Fruit fly (Drosophila melanogaster): ENCODE measurements around the gene His4r.
A peak's percentile ranks its signal among the peaks of the same experiment; 100 is the strongest.

Gene His4r

dm6 chr3R:14652301-14652880 is 26.8 kb downstream of the His4r start (continued):
- no peak for TF ChIP-seq CG17328 (GFP tag; IDR thresholded peaks at IDR 0.05)
- no peak for TF ChIP-seq tup (GFP tag; optimal IDR thresholded peaks at IDR 0.05)
- peak; percentile 13 for TF ChIP-seq Deaf1 (tag; optimal IDR thresholded peaks at IDR 0.05)
- no peak for TF ChIP-seq ttk (GFP tag; IDR thresholded peaks at IDR 0.05)
- TF ChIP-seq cad (GFP tag; optimal IDR thresholded peaks at IDR 0.05): peak; percentile 22
- TF ChIP-seq ems (GFP tag; optimal IDR thresholded peaks at IDR 0.05): no peak
- no peak for TF ChIP-seq ATbp (GFP tag; optimal IDR thresholded peaks at IDR 0.05)
- 0 out of 4 replicates have a peak, but pooled peaks have one; percentile 15 for TF ChIP-seq chinmo (GFP tag; IDR thresholded peaks at IDR 0.05; ENCODE audit: partially characterized antibody)
- no peak for TF ChIP-seq Dip3 (GFP tag; optimal IDR thresholded peaks at IDR 0.05)
- no peak for TF ChIP-seq schlank (tag; optimal IDR thresholded peaks at IDR 0.05)
- no peak for TF ChIP-seq Scr (GFP tag; IDR thresholded peaks at IDR 0.05; ENCODE audit: partially characterized antibody)
- no peak for TF ChIP-seq Dll (GFP tag; IDR thresholded peaks at IDR 0.05; ENCODE audit: partially characterized antibody)
- TF ChIP-seq CG6765 (GFP tag; optimal IDR thresholded peaks at IDR 0.05): no peak
- TF ChIP-seq Mad (GFP tag; optimal IDR thresholded peaks at IDR 0.05): no peak
- no peak for TF ChIP-seq lilli (GFP tag; optimal IDR thresholded peaks at IDR 0.05)
- TF ChIP-seq CG2678 (tag; optimal IDR thresholded peaks at IDR 0.05): no peak
- no peak for TF ChIP-seq z (GFP tag; IDR thresholded peaks at IDR 0.05)
- TF ChIP-seq Chrac-16 (GFP tag; optimal IDR thresholded peaks at IDR 0.05): no peak
- no peak for TF ChIP-seq wdn (GFP tag; IDR thresholded peaks at IDR 0.05)
- TF ChIP-seq Drgx (GFP tag; IDR thresholded peaks at IDR 0.05): no peak
- TF ChIP-seq Dip2 (GFP tag; IDR thresholded peaks at IDR 0.05): no peak
- no peak for TF ChIP-seq Neu2 (GFP tag; optimal IDR thresholded peaks at IDR 0.05; ENCODE audit: borderline replicate concordance)
- no peak for TF ChIP-seq Adf1 (GFP tag; IDR thresholded peaks at IDR 0.05)
- TF ChIP-seq Eip74EF (GFP tag; optimal IDR thresholded peaks at IDR 0.05): no peak
- no peak for TF ChIP-seq CG31388 (GFP tag; optimal IDR thresholded peaks at IDR 0.05)
- no peak for TF ChIP-seq Mes4 (GFP tag; optimal IDR thresholded peaks at IDR 0.05)
- TF ChIP-seq Myb (GFP tag; optimal IDR thresholded peaks at IDR 0.05): no peak
- TF ChIP-seq pita (GFP tag; optimal IDR thresholded peaks at IDR 0.05): no peak
- no peak for TF ChIP-seq tgo (GFP tag; IDR thresholded peaks at IDR 0.05)
- peak; percentile 0 for TF ChIP-seq bigmax (GFP tag; optimal IDR thresholded peaks at IDR 0.05)
- TF ChIP-seq sr (GFP tag; IDR thresholded peaks at IDR 0.05): no peak
- no peak for TF ChIP-seq Fer3 (tag; optimal IDR thresholded peaks at IDR 0.05)
- peak; percentile 50; the same call in 1 of the 2 replicates for TF ChIP-seq Atf6 (GFP tag; IDR thresholded peaks at IDR 0.05)
- no peak for TF ChIP-seq CG14441 (GFP tag; IDR thresholded peaks at IDR 0.05)
- peak; percentile 54 for TF ChIP-seq zen (tag; optimal IDR thresholded peaks at IDR 0.05)
- TF ChIP-seq cg (GFP tag; optimal IDR thresholded peaks at IDR 0.05): no peak
- no peak for TF ChIP-seq CG16815 (GFP tag; optimal IDR thresholded peaks at IDR 0.05)
- TF ChIP-seq gfzf (GFP tag; optimal IDR thresholded peaks at IDR 0.05): no peak
- no peak for TF ChIP-seq grn (GFP tag; optimal IDR thresholded peaks at IDR 0.05)
- no peak for TF ChIP-seq luna (GFP tag; optimal IDR thresholded peaks at IDR 0.05)
- no peak for TF ChIP-seq CG17912 (GFP tag; optimal IDR thresholded peaks at IDR 0.05)
- no peak for TF ChIP-seq pnt (GFP tag; optimal IDR thresholded peaks at IDR 0.05)
- peak; percentile 52 for TF ChIP-seq Bgb (GFP tag; IDR thresholded peaks at IDR 0.05; ENCODE audit: partially characterized antibody)
- no peak for TF ChIP-seq zfh2 (GFP tag; optimal IDR thresholded peaks at IDR 0.05)
- TF ChIP-seq CG6654 (GFP tag; optimal IDR thresholded peaks at IDR 0.05): no peak
- TF ChIP-seq zen2 (GFP tag; IDR thresholded peaks at IDR 0.05; ENCODE audit: partially characterized antibody): no peak
- no peak for TF ChIP-seq CG14860 (GFP tag; IDR thresholded peaks at IDR 0.05; ENCODE audit: partially characterized antibody)
- TF ChIP-seq CG17359 (tag; optimal IDR thresholded peaks at IDR 0.05): no peak
- TF ChIP-seq klu (GFP tag; IDR thresholded peaks at IDR 0.05): no peak
- no peak for TF ChIP-seq NC2β (GFP tag; optimal IDR thresholded peaks at IDR 0.05)
- TF ChIP-seq nom (GFP tag; optimal IDR thresholded peaks at IDR 0.05): no peak
